Worm (Caenorhabditis elegans) whole organism, mixed stage, embryonic: Measurements from ENCODE around the gene him-10.

Source experiments
- blmp-1 ChIP-seq: fragments of 150-350 bp; optimal IDR thresholded peaks from 2 replicates; lab custom pipeline; 2014; ENCODE audit warnings: missing biosample characterization, missing genetic modification characterization
- lin-13 ChIP-seq: fragments of 150-350 bp; optimal IDR thresholded peaks from 2 replicates; lab custom pipeline; 2014; ENCODE audit warnings: missing biosample characterization, missing genetic modification characterization
- ztf-11 ChIP-seq: fragments of 150-350 bp; optimal IDR thresholded peaks from 2 replicates; lab custom pipeline; 2014; ENCODE audit warnings: missing biosample characterization, missing genetic modification characterization

DNA sequence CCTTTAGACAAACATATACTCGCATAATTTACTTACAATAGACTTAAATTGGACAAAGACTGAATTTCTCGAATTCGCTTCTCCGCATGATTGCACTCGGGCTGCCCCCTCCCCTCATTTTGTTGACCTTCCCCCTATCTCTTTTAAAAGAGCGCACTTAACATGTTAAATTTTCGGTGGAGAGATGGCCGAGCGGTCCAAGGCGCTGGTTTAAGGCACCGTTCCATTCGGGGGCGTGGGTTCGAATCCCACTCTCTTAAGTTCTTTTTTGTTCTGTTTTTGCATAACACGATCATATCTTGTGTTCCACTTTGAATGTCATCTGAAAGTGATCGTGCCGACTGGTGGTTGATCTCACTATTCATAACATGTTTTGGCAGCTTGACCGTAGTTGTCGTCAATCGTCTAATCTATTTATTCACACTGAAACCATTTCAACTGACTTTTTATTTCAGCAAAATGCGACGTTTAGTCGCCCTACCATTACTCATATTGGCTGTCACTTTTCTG is 33.3 kb upstream of the him-10 start, which contains the start of gene cutl-23:
- TF ChIP-seq ztf-11 (tag; lab: Kevin White, UChicago): no peak
- no peak for TF ChIP-seq blmp-1 (tag; lab: Kevin White, UChicago)
- no peak for TF ChIP-seq lin-13 (tag; lab: Kevin White, UChicago)
